Fruit fly (Drosophila melanogaster): ENCODE results near the gene Slbp.

DNA sequence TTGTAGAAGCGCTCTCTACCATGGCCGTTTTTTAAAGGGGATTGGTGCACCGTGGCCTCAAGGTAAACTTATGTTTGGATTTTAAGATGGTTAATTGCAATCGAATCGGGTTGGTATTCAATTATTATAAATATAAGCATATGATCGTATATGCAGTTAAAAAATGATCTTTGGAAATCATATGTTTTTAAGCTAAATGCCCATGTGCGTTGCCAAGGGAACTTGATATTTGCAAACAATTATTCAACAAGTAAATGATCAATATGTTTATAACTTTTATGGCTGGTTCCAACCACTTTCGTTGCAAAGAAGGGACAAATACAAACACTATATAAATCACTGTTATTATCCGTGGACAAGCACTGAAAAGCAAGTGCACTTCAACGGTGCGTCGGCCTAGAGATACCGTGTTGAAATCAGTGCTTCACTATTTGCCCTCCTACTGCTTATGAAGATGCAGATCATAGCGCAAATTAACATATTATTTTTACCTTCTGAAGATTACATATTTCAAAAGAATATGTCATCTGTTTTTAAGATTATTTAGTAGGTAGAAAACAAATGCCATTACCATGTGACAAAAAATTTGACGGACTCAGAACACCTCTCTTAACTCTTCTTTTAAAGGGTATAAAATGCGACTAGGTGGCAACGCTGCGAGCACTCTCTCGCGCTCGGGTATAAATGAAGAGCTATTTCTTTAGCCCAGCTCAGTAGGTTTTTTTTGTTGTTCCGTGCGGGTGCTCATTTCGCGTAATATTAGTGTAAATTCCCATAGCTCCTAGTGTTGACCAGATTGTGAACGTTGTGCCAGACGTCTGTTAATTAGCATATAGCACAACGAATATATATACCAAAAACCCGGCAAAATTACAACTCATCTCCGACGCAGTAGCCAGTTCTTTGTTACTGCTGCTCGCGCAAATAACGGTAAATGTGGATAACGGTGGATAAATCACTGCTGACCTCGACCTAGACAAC, 4.6 kb upstream of the Slbp start, which contains the start of gene rdog:
- TF ChIP-seq slp2 (GFP tag; optimal IDR thresholded peaks at IDR 0.05) (peak; percentile 70), MESR4 (GFP tag; optimal IDR thresholded peaks at IDR 0.05) (peak; percentile 3), CG3838 (GFP tag; optimal IDR thresholded peaks at IDR 0.05) (peak; percentile 56), ken (GFP tag; IDR thresholded peaks at IDR 0.05) (no peak; the same call in 2 of the 3 replicates), CG11247 (GFP tag; IDR thresholded peaks at IDR 0.05) (0 out of 2 replicates have a peak, but pooled peaks have one; percentile 37), CG13894 (tag; optimal IDR thresholded peaks at IDR 0.05) (peak; percentile 89), Abd-B (GFP tag; optimal IDR thresholded peaks at IDR 0.05) (peak; percentile 88), CG14965 (GFP tag; optimal IDR thresholded peaks at IDR 0.05; ENCODE audit: borderline replicate concordance) (no peak), run (tag; optimal IDR thresholded peaks at IDR 0.05) (peak; percentile 39), shn (GFP tag; optimal IDR thresholded peaks at IDR 0.05) (peak; percentile 81), sim (GFP tag; IDR thresholded peaks at IDR 0.05) (no peak)

Data from whole organism, embryonic.